Worm (Caenorhabditis elegans) whole organism, L4/young adult: ENCODE results near the gene F08F3.1.

Experiments
- W03F9.2 ChIP-seq: fragments of 150-350 bp; optimal IDR thresholded peaks from 2 replicates; lab custom pipeline; 2014; ENCODE audit warnings: missing biosample characterization, missing genetic modification characterization
- dao-5 ChIP-seq: sonication (generic microtip); optimal IDR thresholded peaks from 2 replicates; lab custom pipeline; 2016; ENCODE audit warnings: missing genotype, missing genetic modification characterization, moderate library complexity, missing compliant biosample characterization

DNA sequence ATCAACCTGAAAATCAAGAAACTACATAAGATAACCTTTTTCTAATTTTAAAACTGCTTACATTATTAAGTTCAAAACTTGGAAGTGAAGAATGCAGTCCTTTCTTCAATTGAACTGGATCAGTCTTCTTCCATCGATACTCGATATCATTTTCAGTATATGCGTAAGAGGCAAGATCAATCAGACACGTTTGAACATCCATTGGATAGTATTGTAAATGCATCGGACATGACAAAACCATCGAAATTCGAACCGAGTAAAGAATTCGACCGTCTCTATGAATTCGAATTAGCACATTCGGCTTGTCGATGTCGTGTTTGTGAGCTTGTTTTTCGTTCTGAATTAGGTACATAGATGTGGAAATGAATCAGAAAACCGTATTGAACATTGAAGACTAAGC, 4.8 kb downstream of the F08F3.1 start:
- TF ChIP-seq dao-5 (tag; lab: Kevin White, UChicago), result no peak
- no peak for TF ChIP-seq W03F9.2 (tag; lab: Kevin White, UChicago)
